Worm (Caenorhabditis elegans) whole organism, young adult: ENCODE measurements around the gene sds-22.

ENCODE experiments used
- B0019.2 ChIP-seq: fragments of 200-800 bp; sonication (Bioruptor generic); conservative IDR thresholded peaks from 2 replicates; pipeline ENCODE4 v1.3.6; 2022; ENCODE audit warnings: missing genetic modification reagents, missing genetic modification characterization, missing compliant biosample characterization
- D2030.7 ChIP-seq: fragments of 200-800 bp; sonication (Bioruptor generic); IDR thresholded peaks from 2 replicates; pipeline ENCODE4 v1.3.6; 2022; ENCODE audit warnings: missing genetic modification reagents, missing genetic modification characterization, missing compliant biosample characterization
- F52B5.7 ChIP-seq: sonication (generic microtip); optimal IDR thresholded peaks from 2 replicates; lab custom pipeline; 2016; ENCODE audit warnings: mild to moderate bottlenecking, missing genetic modification characterization, missing compliant biosample characterization
- K12H6.12 ChIP-seq: fragments of 200-800 bp; sonication (Bioruptor generic); optimal IDR thresholded peaks from 2 replicates; lab custom pipeline; 2018; ENCODE audit warnings: mild to moderate bottlenecking, missing genetic modification characterization, missing compliant biosample characterization
- Y53G8AR.9 ChIP-seq: fragments of 200-800 bp; sonication (Bioruptor generic); conservative IDR thresholded peaks from 2 replicates; pipeline ENCODE4 v1.3.6; 2022; ENCODE audit warnings: missing genetic modification reagents, missing genetic modification characterization, missing compliant biosample characterization
- aptf-3 ChIP-seq: fragments of 200-800 bp; sonication (Bioruptor generic); IDR thresholded peaks from 2 replicates; pipeline ENCODE4 v1.3.6; 2022; ENCODE audit warnings: missing genetic modification characterization, missing compliant biosample characterization
- attf-5 ChIP-seq: fragments of 200-800 bp; sonication (Bioruptor generic); optimal IDR thresholded peaks from 2 replicates; lab custom pipeline; 2018; ENCODE audit warnings: mild to moderate bottlenecking, missing genetic modification characterization, missing compliant biosample characterization
- cebp-1 ChIP-seq, 2 experiments: fragments of 200-800 bp in 1 of 2; sonication (Bioruptor generic) in 1 of 2; sonication (generic microtip) in 1 of 2; IDR thresholded peaks in 1 of 2; optimal IDR thresholded peaks in 1 of 2; 2 replicates each; pipeline versions ENCODE4 v1.3.6 to Lab custom; 2017 to 2022; ENCODE audit warnings: missing compliant biosample characterization in 2 of 2, missing genetic modification characterization in 2 of 2, mild to moderate bottlenecking in 1 of 2, missing genetic modification reagents in 1 of 2, moderate library complexity in 1 of 2
- ceh-27 ChIP-seq: fragments of 200-800 bp; sonication (Bioruptor generic); optimal IDR thresholded peaks from 2 replicates; lab custom pipeline; 2018; ENCODE audit warnings: mild to moderate bottlenecking, missing genetic modification characterization, moderate library complexity, missing compliant biosample characterization
- chd-7 ChIP-seq: sonication (generic microtip); optimal IDR thresholded peaks from 2 replicates; lab custom pipeline; 2016; ENCODE audit warnings: mild to moderate bottlenecking, missing genetic modification characterization, moderate library complexity, missing compliant biosample characterization
- dox-1 ChIP-seq: fragments of 200-800 bp; sonication (Bioruptor generic); IDR thresholded peaks from 2 replicates; pipeline ENCODE4 v1.3.6; 2022; ENCODE audit warnings: missing genetic modification reagents, missing genetic modification characterization, missing compliant biosample characterization
- dpl-1 ChIP-seq: fragments of 150-350 bp; optimal IDR thresholded peaks from 2 replicates; lab custom pipeline; 2014; ENCODE audit warnings: missing biosample characterization, missing genetic modification reagents, missing genetic modification characterization
- ets-4 ChIP-seq: fragments of 200-800 bp; sonication (Bioruptor generic); optimal IDR thresholded peaks from 2 replicates; lab custom pipeline; 2018; ENCODE audit warnings: mild to moderate bottlenecking, missing genetic modification characterization, missing compliant biosample characterization
- him-1 ChIP-seq: sonication (generic microtip); optimal IDR thresholded peaks from 2 replicates; lab custom pipeline; 2016; ENCODE audit warnings: missing genotype, missing genetic modification reagents, missing genetic modification characterization, missing compliant biosample characterization
- hmg-1.2 ChIP-seq: fragments of 200-800 bp; sonication (Bioruptor generic); IDR thresholded peaks from 2 replicates; pipeline ENCODE4 v1.3.6; 2022; ENCODE audit warnings: missing genetic modification reagents, missing genetic modification characterization, missing compliant biosample characterization
- hmg-20 ChIP-seq: fragments of 200-800 bp; sonication (Bioruptor generic); IDR thresholded peaks from 2 replicates; pipeline ENCODE4 v1.3.6; 2022; ENCODE audit warnings: missing genetic modification reagents, missing genetic modification characterization, missing compliant biosample characterization
- lin-35 ChIP-seq, 3 experiments: fragments of 150-350 bp in 2 of 3; sonication (generic microtip) in 1 of 3; optimal IDR thresholded peaks; 2 replicates each; lab custom pipeline; 2014 to 2018; ENCODE audit warnings: missing biosample characterization in 3 of 3, missing genetic modification characterization in 3 of 3, missing genetic modification reagents in 3 of 3
- lin-54 ChIP-seq: fragments of 200-800 bp; sonication (Bioruptor generic); optimal IDR thresholded peaks from 2 replicates; lab custom pipeline; 2018; ENCODE audit warnings: mild to moderate bottlenecking, missing genetic modification characterization, missing compliant biosample characterization
- lsy-27 ChIP-seq: sonication (generic microtip); optimal IDR thresholded peaks from 2 replicates; lab custom pipeline; 2017; ENCODE audit warnings: missing genetic modification characterization, mild to moderate bottlenecking, missing compliant biosample characterization, antibody characterized with exemption, missing genotype, borderline replicate concordance; ENCODE audit not compliant: insufficient read depth
- madf-6 ChIP-seq: fragments of 200-800 bp; sonication (Bioruptor generic); IDR thresholded peaks from 2 replicates; pipeline ENCODE4 v1.3.6; 2022; ENCODE audit warnings: missing genetic modification reagents, missing genetic modification characterization, missing compliant biosample characterization
- madf-8 ChIP-seq: fragments of 200-800 bp; sonication (Bioruptor generic); conservative IDR thresholded peaks from 2 replicates; pipeline ENCODE4 v1.3.6; 2022; ENCODE audit warnings: missing genetic modification reagents, missing genetic modification characterization, missing compliant biosample characterization
- nfya-1 ChIP-seq: sonication (generic microtip); optimal IDR thresholded peaks from 2 replicates; lab custom pipeline; 2017; ENCODE audit warnings: antibody characterized with exemption, missing compliant biosample characterization, missing genetic modification characterization, borderline replicate concordance; ENCODE audit not compliant: insufficient read depth
- nfyb-1 ChIP-seq: fragments of 200-800 bp; sonication (Bioruptor generic); IDR thresholded peaks from 2 replicates; pipeline ENCODE4 v1.3.6; 2022; ENCODE audit warnings: missing genetic modification reagents, missing genetic modification characterization, missing compliant biosample characterization
- pha-4 ChIP-seq: fragments of 150-350 bp; sonication (generic microtip); optimal IDR thresholded peaks from 2 replicates; lab custom pipeline; 2014; ENCODE audit warnings: missing biosample characterization, missing genetic modification reagents, missing genetic modification characterization
- rcor-1 ChIP-seq: fragments of 200-800 bp; sonication (Bioruptor generic); IDR thresholded peaks from 2 replicates; pipeline ENCODE4 v1.3.6; 2022; ENCODE audit warnings: missing genetic modification reagents, missing genetic modification characterization, missing compliant biosample characterization
- snpc-1.3 ChIP-seq: sonication (generic microtip); optimal IDR thresholded peaks from 2 replicates; lab custom pipeline; 2017; ENCODE audit warnings: missing genetic modification characterization, mild to moderate bottlenecking, missing compliant biosample characterization, antibody characterized with exemption, moderate library complexity, missing genotype, missing genetic modification reagents; ENCODE audit not compliant: insufficient read depth
- snpc-3.4 ChIP-seq: sonication (generic microtip); optimal IDR thresholded peaks from 2 replicates; lab custom pipeline; 2017; ENCODE audit warnings: missing genetic modification characterization, mild to moderate bottlenecking, missing compliant biosample characterization, antibody characterized with exemption, moderate library complexity, missing genotype, missing genetic modification reagents
- somi-1 ChIP-seq: fragments of 200-800 bp; sonication (Bioruptor generic); optimal IDR thresholded peaks from 2 replicates; lab custom pipeline; 2018; ENCODE audit warnings: mild to moderate bottlenecking, missing genetic modification characterization, missing compliant biosample characterization
- tbp1 ChIP-seq: fragments of 200-800 bp; sonication (Bioruptor generic); optimal IDR thresholded peaks from 2 replicates; lab custom pipeline; 2018; ENCODE audit warnings: mild to moderate bottlenecking, missing genetic modification characterization, missing compliant biosample characterization
- tlf-1 ChIP-seq: fragments of 200-800 bp; sonication (Bioruptor generic); optimal IDR thresholded peaks from 2 replicates; lab custom pipeline; 2018; ENCODE audit warnings: mild to moderate bottlenecking, missing genetic modification characterization, missing compliant biosample characterization
- xnd-1 ChIP-seq: sonication (generic microtip); optimal IDR thresholded peaks from 2 replicates; lab custom pipeline; 2016; ENCODE audit warnings: missing genotype, missing genetic modification reagents, missing genetic modification characterization, missing compliant biosample characterization
- ztf-18 ChIP-seq: sonication (generic microtip); optimal IDR thresholded peaks from 2 replicates; lab custom pipeline; 2016; ENCODE audit warnings: missing genotype, mild to moderate bottlenecking, missing genetic modification characterization, missing compliant biosample characterization
- ztf-26 ChIP-seq: sonication (generic microtip); optimal IDR thresholded peaks from 2 replicates; lab custom pipeline; 2017; ENCODE audit warnings: missing genetic modification characterization, missing compliant biosample characterization
- ztf-28 ChIP-seq: fragments of 200-800 bp; sonication (Bioruptor generic); IDR thresholded peaks from 2 replicates; pipeline ENCODE4 v1.3.6; 2022; ENCODE audit warnings: missing genetic modification reagents, missing genetic modification characterization, missing compliant biosample characterization

Gene sds-22

ce11 chrII:7880373-7880862 lies 22.2 kb downstream of the sds-22 start, which contains the start of gene perm-1 (continued):
- TF ChIP-seq dpl-1: peak; percentile 87
- TF ChIP-seq F52B5.7 (tag; lab: Kevin White, UChicago): no peak
- peak; percentile 90 for TF ChIP-seq rcor-1 (GFP tag; lab: Robert Waterston, UW)
- peak; percentile 96 for TF ChIP-seq madf-8
- TF ChIP-seq xnd-1 (tag; lab: Kevin White, UChicago): peak; percentile 95
- TF ChIP-seq cebp-1 (GFP tag; IDR thresholded peaks at IDR 0.05; lab: Robert Waterston, UW): no peak
- TF ChIP-seq cebp-1 (tag; optimal IDR thresholded peaks at IDR 0.05; lab: Kevin White, UChicago): no peak
- peak; percentile 44 for TF ChIP-seq ztf-18
- TF ChIP-seq lin-54 (GFP tag; lab: Kevin White, UChicago): peak; percentile 89
- TF ChIP-seq chd-7 (tag; lab: Kevin White, UChicago): no peak
- TF ChIP-seq hmg-20: no peak
- TF ChIP-seq madf-6 (GFP tag; lab: Robert Waterston, UW): peak; percentile 99
- TF ChIP-seq snpc-1.3 (tag; lab: Kevin White, UChicago): peak; percentile 82
- TF ChIP-seq hmg-1.2: peak; percentile 71; the same call in 1 of the 2 replicates
- TF ChIP-seq tlf-1 (GFP tag; lab: Kevin White, UChicago): peak; percentile 93
- peak; percentile 44 for TF ChIP-seq him-1 (tag; lab: Kevin White, UChicago)
- peak; percentile 94 for TF ChIP-seq snpc-3.4 (tag; lab: Kevin White, UChicago)
- TF ChIP-seq D2030.7 (GFP tag; lab: Robert Waterston, UW): peak; percentile 96

- TF ChIP-seq ceh-27 (GFP tag; lab: Kevin White, UChicago): peak; percentile 12
- TF ChIP-seq dox-1 (GFP tag; lab: Robert Waterston, UW): no peak
- TF ChIP-seq chd-7 (tag; lab: Kevin White, UChicago): no peak
- no peak for TF ChIP-seq tbp1 (GFP tag; lab: Kevin White, UChicago)
- no peak for TF ChIP-seq lsy-27 (tag; lab: Kevin White, UChicago)
- TF ChIP-seq D2030.7 (GFP tag; lab: Robert Waterston, UW): no peak
- TF ChIP-seq K12H6.12 (tag; lab: Kevin White, UChicago): peak; percentile 11
- TF ChIP-seq nfya-1 (tag; lab: Kevin White, UChicago): no peak
- no peak for TF ChIP-seq ets-4 (GFP tag; lab: Kevin White, UChicago)
- TF ChIP-seq lin-35 (GFP tag; optimal IDR thresholded peaks at IDR 0.05; lab: Kevin White, UChicago): peak in 1 of 3 experiments; percentile 17
- no peak for TF ChIP-seq somi-1 (GFP tag; lab: Kevin White, UChicago)
- TF ChIP-seq pha-4 (tag; lab: Kevin White, UChicago): no peak
- TF ChIP-seq cebp-1 (GFP tag; IDR thresholded peaks at IDR 0.05; lab: Robert Waterston, UW): peak; percentile 43; the same call in 1 of the 2 replicates
- peak; percentile 89 for TF ChIP-seq cebp-1 (tag; optimal IDR thresholded peaks at IDR 0.05; lab: Kevin White, UChicago)
These were observed 26.7 kb downstream of the sds-22 start for ce11 chrII:7884898-7885297.

ce11 chrII:7887295-7887694 lies 29.1 kb downstream of the sds-22 start:
- TF ChIP-seq cebp-1 (GFP tag; IDR thresholded peaks at IDR 0.05; lab: Robert Waterston, UW): peak; percentile 88
- peak; percentile 96 for TF ChIP-seq cebp-1 (tag; optimal IDR thresholded peaks at IDR 0.05; lab: Kevin White, UChicago)
- no peak for TF ChIP-seq Y53G8AR.9 (GFP tag; lab: Robert Waterston, UW)
- no peak for TF ChIP-seq ztf-18
- TF ChIP-seq B0019.2 (GFP tag; lab: Robert Waterston, UW): no peak
- TF ChIP-seq aptf-3 (GFP tag; lab: Robert Waterston, UW): no peak
- no peak for TF ChIP-seq ztf-26 (tag; lab: Kevin White, UChicago)
- peak; percentile 44 for TF ChIP-seq ceh-27 (GFP tag; lab: Kevin White, UChicago)
- TF ChIP-seq pha-4 (tag; lab: Kevin White, UChicago): no peak
- no peak for TF ChIP-seq ztf-28 (GFP tag; lab: Robert Waterston, UW)
- no peak for TF ChIP-seq hmg-20
- peak; percentile 58 for TF ChIP-seq K12H6.12 (tag; lab: Kevin White, UChicago)
- peak in 1 of 3 experiments; percentile 10 for TF ChIP-seq lin-35 (GFP tag; optimal IDR thresholded peaks at IDR 0.05; lab: Kevin White, UChicago)
- peak; percentile 41; the same call in 1 of the 2 replicates for TF ChIP-seq nfyb-1 (GFP tag; lab: Robert Waterston, UW)
- TF ChIP-seq attf-5 (GFP tag; lab: Kevin White, UChicago): peak; percentile 25
- TF ChIP-seq, all 124 proteins: peak for 6
